Worm (Caenorhabditis elegans) whole organism, L4/young adult: ENCODE data around the gene mtq-2.

Experiments used
- dao-5 ChIP-seq: sonication (generic microtip); optimal IDR thresholded peaks from 2 replicates; lab custom pipeline; 2016; ENCODE audit warnings: missing genotype, missing genetic modification characterization, moderate library complexity, missing compliant biosample characterization
- him-1 ChIP-seq: sonication (generic microtip); optimal IDR thresholded peaks from 2 replicates; lab custom pipeline; 2016; ENCODE audit warnings: missing genotype, missing genetic modification reagents, missing genetic modification characterization, missing compliant biosample characterization

ce11 chrII:2186329-2186728 is 2.9 kb downstream of the mtq-2 start, which contains the start of gene gba-2:
- TF ChIP-seq dao-5 (tag; lab: Kevin White, UChicago) (no peak), him-1 (no peak)
